Fruit fly (Drosophila melanogaster) whole organism, embryonic: Measurements from ENCODE around the gene tbrd-1.
"Not testable (repeated sequence)": the region's sequence is repeated elsewhere in the genome, so short reads cannot be mapped to it uniquely, and the experiment has no call there.

Experiments used
- ATbp ChIP-seq: fragments of 200-800 bp; sonication (Bioruptor generic); optimal IDR thresholded peaks from 2 replicates; lab custom pipeline; 2017; ENCODE audit warnings: missing biosample characterization, mild to moderate bottlenecking, missing genetic modification characterization, missing genetic modification reagents
- Atf3 ChIP-seq: fragments of 200-800 bp; sonication (Bioruptor generic); optimal IDR thresholded peaks from 3 replicates; lab custom pipeline; 2016; ENCODE audit warnings: missing biosample characterization, missing genetic modification characterization
- Atf6 ChIP-seq: fragments of 200-800 bp; sonication (Bioruptor generic); IDR thresholded peaks from 2 replicates; pipeline ENCODE4 v1.3.6; 2022; ENCODE audit warnings: missing biosample characterization, missing genetic modification characterization
- B-H2 ChIP-seq: fragments of 200-800 bp; sonication (Bioruptor generic); optimal IDR thresholded peaks from 2 replicates; lab custom pipeline; 2018; ENCODE audit warnings: missing biosample characterization, mild to moderate bottlenecking, missing genetic modification characterization
- BtbVII ChIP-seq: fragments of 200-800 bp; sonication (Bioruptor generic); optimal IDR thresholded peaks from 3 replicates; lab custom pipeline; 2017; ENCODE audit warnings: missing biosample characterization, mild to moderate bottlenecking, missing genetic modification characterization
- CG10209 ChIP-seq: fragments of 200-800 bp; sonication (Bioruptor generic); optimal IDR thresholded peaks from 3 replicates; lab custom pipeline; 2017; ENCODE audit warnings: missing biosample characterization, mild to moderate bottlenecking, missing genetic modification characterization, missing genetic modification reagents
- CG1024 ChIP-seq: fragments of 200-800 bp; sonication (Bioruptor generic); IDR thresholded peaks from 2 replicates; pipeline ENCODE4 v1.3.6; 2022; ENCODE audit warnings: missing biosample characterization, missing genetic modification characterization
- CG10366 ChIP-seq: fragments of 200-800 bp; sonication (Bioruptor generic); IDR thresholded peaks from 2 replicates; pipeline ENCODE4 v1.3.6; 2022; ENCODE audit warnings: missing biosample characterization, missing genetic modification characterization
- CG11085 ChIP-seq: fragments of 200-800 bp; sonication (Bioruptor generic); IDR thresholded peaks from 2 replicates; pipeline ENCODE4 v1.3.6; 2022; ENCODE audit warnings: missing biosample characterization, missing genetic modification characterization
- CG12155 ChIP-seq: fragments of 200-800 bp; sonication (Bioruptor generic); optimal IDR thresholded peaks from 3 replicates; lab custom pipeline; 2016; ENCODE audit warnings: missing biosample characterization, missing genetic modification characterization
- CG12236 ChIP-seq: fragments of 200-800 bp; sonication (Bioruptor generic); optimal IDR thresholded peaks from 2 replicates; lab custom pipeline; 2016; ENCODE audit warnings: missing biosample characterization, missing genetic modification characterization
- CG13287 ChIP-seq: fragments of 200-800 bp; sonication (Bioruptor generic); IDR thresholded peaks from 2 replicates; pipeline ENCODE4 v1.3.6; 2022; ENCODE audit warnings: missing biosample characterization, missing genetic modification characterization; ENCODE audit not compliant: partially characterized antibody
- CG17359 ChIP-seq: fragments of 200-800 bp; sonication (Bioruptor generic); optimal IDR thresholded peaks from 3 replicates; lab custom pipeline; 2018; ENCODE audit warnings: missing biosample characterization, mild to moderate bottlenecking, missing genetic modification characterization, moderate library complexity
- CG17829 ChIP-seq: fragments of 200-800 bp; optimal IDR thresholded peaks from 2 replicates; lab custom pipeline; 2019; ENCODE audit warnings: missing biosample characterization, mild to moderate bottlenecking, missing genetic modification characterization, moderate library complexity
- CG17912 ChIP-seq: fragments of 200-800 bp; sonication (Bioruptor generic); optimal IDR thresholded peaks from 2 replicates; lab custom pipeline; 2018; ENCODE audit warnings: missing biosample characterization, mild to moderate bottlenecking, missing genetic modification characterization
- CG1792 ChIP-seq: fragments of 200-800 bp; sonication (Bioruptor generic); optimal IDR thresholded peaks from 2 replicates; lab custom pipeline; 2016; ENCODE audit warnings: missing biosample characterization, missing genetic modification characterization
- CG18619 ChIP-seq: fragments of 200-800 bp; sonication (Bioruptor generic); optimal IDR thresholded peaks from 3 replicates; lab custom pipeline; 2017; ENCODE audit warnings: missing biosample characterization, mild to moderate bottlenecking, missing genetic modification characterization
- CG2199 ChIP-seq: fragments of 200-800 bp; sonication (Bioruptor generic); IDR thresholded peaks from 3 replicates; pipeline ENCODE4 v1.3.6; 2022; ENCODE audit warnings: missing biosample characterization, missing genetic modification characterization
- CG3407 ChIP-seq: fragments of 200-800 bp; sonication (Bioruptor generic); optimal IDR thresholded peaks from 2 replicates; lab custom pipeline; 2018; ENCODE audit warnings: missing biosample characterization, mild to moderate bottlenecking, missing genetic modification characterization
- CG4707 ChIP-seq: fragments of 200-800 bp; sonication (Bioruptor generic); optimal IDR thresholded peaks from 2 replicates; lab custom pipeline; 2018; ENCODE audit warnings: missing biosample characterization, mild to moderate bottlenecking, missing genetic modification characterization, moderate library complexity
- CG5180 ChIP-seq: fragments of 200-800 bp; sonication (Bioruptor generic); optimal IDR thresholded peaks from 3 replicates; lab custom pipeline; 2017; ENCODE audit warnings: missing biosample characterization, missing genetic modification characterization, mild to moderate bottlenecking, moderate library complexity, missing genetic modification reagents
- CG6272 ChIP-seq: fragments of 200-800 bp; sonication (Bioruptor generic); IDR thresholded peaks from 2 replicates; pipeline ENCODE4 v1.3.6; 2022; ENCODE audit warnings: missing biosample characterization, missing genetic modification characterization
- CG7963 ChIP-seq: fragments of 200-800 bp; sonication (Bioruptor generic); IDR thresholded peaks from 3 replicates; pipeline ENCODE4 v1.3.6; 2022; ENCODE audit warnings: missing biosample characterization, missing genetic modification characterization; ENCODE audit not compliant: partially characterized antibody
- CG8924 ChIP-seq: fragments of 200-800 bp; optimal IDR thresholded peaks from 3 replicates; lab custom pipeline; 2019; ENCODE audit warnings: missing biosample characterization, mild to moderate bottlenecking, missing genetic modification characterization, moderate library complexity
- CG9932 ChIP-seq: fragments of 200-800 bp; sonication (Bioruptor generic); IDR thresholded peaks from 2 replicates; pipeline ENCODE4 v1.3.6; 2022; ENCODE audit warnings: missing biosample characterization, missing genetic modification characterization
- CTCF ChIP-seq: fragments of 200-800 bp; sonication (Bioruptor generic); optimal IDR thresholded peaks from 2 replicates; lab custom pipeline; 2017; ENCODE audit warnings: missing biosample characterization, mild to moderate bottlenecking, missing genetic modification characterization, moderate library complexity
- CrebB ChIP-seq: fragments of 200-800 bp; sonication (Bioruptor generic); optimal IDR thresholded peaks from 3 replicates; lab custom pipeline; 2018; ENCODE audit warnings: missing biosample characterization, mild to moderate bottlenecking, missing genetic modification characterization
- Dek ChIP-seq: fragments of 200-800 bp; sonication (Bioruptor generic); optimal IDR thresholded peaks from 3 replicates; lab custom pipeline; 2019; ENCODE audit warnings: missing biosample characterization, mild to moderate bottlenecking, missing genetic modification characterization, moderate library complexity
- Drgx ChIP-seq: fragments of 200-800 bp; sonication (Bioruptor generic); IDR thresholded peaks from 2 replicates; pipeline ENCODE4 v1.3.6; 2022; ENCODE audit warnings: missing biosample characterization, missing genetic modification characterization
- E2f2 ChIP-seq: fragments of 200-800 bp; sonication (Bioruptor generic); IDR thresholded peaks from 2 replicates; pipeline ENCODE4 v1.3.6; 2022; ENCODE audit warnings: missing biosample characterization, missing genetic modification characterization
- H15 ChIP-seq: fragments of 200-800 bp; sonication (Bioruptor generic); IDR thresholded peaks from 3 replicates; pipeline ENCODE4 v1.3.6; 2022; ENCODE audit warnings: missing biosample characterization, missing genetic modification characterization
- HLHmδ ChIP-seq: fragments of 200-800 bp; sonication (Bioruptor generic); optimal IDR thresholded peaks from 2 replicates; lab custom pipeline; 2018; ENCODE audit warnings: missing biosample characterization, mild to moderate bottlenecking, missing genetic modification characterization, moderate library complexity
- HmgD ChIP-seq: fragments of 200-800 bp; sonication (Bioruptor generic); optimal IDR thresholded peaks from 3 replicates; lab custom pipeline; 2016; ENCODE audit warnings: missing biosample characterization, missing genetic modification characterization
- Hmr ChIP-seq: fragments of 200-800 bp; sonication (Bioruptor generic); optimal IDR thresholded peaks from 3 replicates; lab custom pipeline; 2017; ENCODE audit warnings: mild to moderate bottlenecking, missing biosample characterization, missing genetic modification reagents, missing genetic modification characterization
- MBD-R2 ChIP-seq: fragments of 200-800 bp; sonication (Bioruptor generic); IDR thresholded peaks from 2 replicates; pipeline ENCODE4 v1.3.6; 2022; ENCODE audit warnings: missing biosample characterization, missing genetic modification characterization
- Neu2 ChIP-seq: fragments of 200-800 bp; sonication (Bioruptor generic); optimal IDR thresholded peaks from 3 replicates; lab custom pipeline; 2016; ENCODE audit warnings: missing biosample characterization, missing genetic modification characterization, borderline replicate concordance
- Trl ChIP-seq, 3 experiments: fragments of >200 bp in 2 of 3; fragments of 200-800 bp in 1 of 3; sonication (Bioruptor generic) in 1 of 3; optimal IDR thresholded peaks; 2 replicates in 1 of 3; 3 replicates in 2 of 3; lab custom pipeline; 2016 to 2017; ENCODE audit warnings: missing biosample characterization in 1 of 3, missing genetic modification characterization in 1 of 3
- dimm ChIP-seq: fragments of 200-800 bp; sonication (Bioruptor generic); IDR thresholded peaks from 2 replicates; pipeline ENCODE4 v1.3.6; 2022; ENCODE audit warnings: missing biosample characterization, missing genetic modification characterization
- dm ChIP-seq: fragments of 200-800 bp; sonication (Bioruptor generic); optimal IDR thresholded peaks from 3 replicates; lab custom pipeline; 2016; ENCODE audit warnings: missing biosample characterization, missing genetic modification characterization
- ewg ChIP-seq: fragments of 200-800 bp; sonication (Bioruptor generic); optimal IDR thresholded peaks from 3 replicates; lab custom pipeline; 2017; ENCODE audit warnings: mild to moderate bottlenecking, missing biosample characterization, missing genetic modification reagents, missing genetic modification characterization
- gsb ChIP-seq: fragments of 200-800 bp; sonication (Bioruptor generic); IDR thresholded peaks from 2 replicates; pipeline ENCODE4 v1.3.6; 2022; ENCODE audit warnings: missing biosample characterization, missing genetic modification characterization
- kni ChIP-seq: fragments of 200-800 bp; sonication (Bioruptor generic); optimal IDR thresholded peaks from 3 replicates; lab custom pipeline; 2017; ENCODE audit warnings: mild to moderate bottlenecking, missing biosample characterization, missing genetic modification reagents, missing genetic modification characterization
- repo ChIP-seq: fragments of 200-800 bp; sonication (Bioruptor generic); optimal IDR thresholded peaks from 2 replicates; lab custom pipeline; 2016; ENCODE audit warnings: missing biosample characterization, missing genetic modification characterization
- row ChIP-seq: fragments of 200-800 bp; sonication (Bioruptor generic); IDR thresholded peaks from 3 replicates; pipeline ENCODE4 v1.3.6; 2022; ENCODE audit warnings: missing biosample characterization, missing genetic modification characterization
- sens-2 ChIP-seq: fragments of 200-800 bp; sonication (Bioruptor generic); IDR thresholded peaks from 2 replicates; pipeline ENCODE4 v1.3.6; 2022; ENCODE audit warnings: missing biosample characterization, missing genetic modification characterization
- sna ChIP-seq: fragments of 200-800 bp; sonication (Bioruptor generic); IDR thresholded peaks from 2 replicates; pipeline ENCODE4 v1.3.6; 2022; ENCODE audit warnings: missing biosample characterization, missing genetic modification characterization; ENCODE audit not compliant: partially characterized antibody
- sr ChIP-seq: fragments of 200-800 bp; sonication (Bioruptor generic); IDR thresholded peaks from 3 replicates; pipeline ENCODE4 v1.3.6; 2022; ENCODE audit warnings: missing biosample characterization, missing genetic modification characterization
- sug ChIP-seq: fragments of 200-800 bp; optimal IDR thresholded peaks from 2 replicates; lab custom pipeline; 2019; ENCODE audit warnings: missing biosample characterization, mild to moderate bottlenecking, missing genetic modification characterization, moderate library complexity
- tin ChIP-seq: fragments of 200-800 bp; sonication (Bioruptor generic); optimal IDR thresholded peaks from 3 replicates; lab custom pipeline; 2016; ENCODE audit warnings: missing biosample characterization, missing genetic modification characterization
- tx ChIP-seq: fragments of 200-800 bp; sonication (Bioruptor generic); optimal IDR thresholded peaks from 2 replicates; lab custom pipeline; 2016; ENCODE audit warnings: missing biosample characterization, missing genetic modification characterization

Gene tbrd-1

dm6 chr3R:23859365-23859804 is 34.0 kb downstream of the tbrd-1 start (continued):
- TF ChIP-seq Drgx (GFP tag; lab: Robert Waterston, UW): peak; percentile 69
- 0 out of 2 replicates have a peak, but pooled peaks have one; percentile 42 for TF ChIP-seq sens-2 (GFP tag; lab: Robert Waterston, UW)
- TF ChIP-seq CG10209 (GFP tag; lab: Kevin White, UChicago): peak; percentile 74
- peak; percentile 48 for TF ChIP-seq CG12155
- TF ChIP-seq CG5180 (GFP tag; lab: Kevin White, UChicago): peak; percentile 28
- TF ChIP-seq ewg (GFP tag; lab: Kevin White, UChicago): peak; percentile 85
- TF ChIP-seq HmgD (GFP tag; lab: Kevin White, UChicago): peak; percentile 40
- TF ChIP-seq CG6272 (GFP tag; lab: Robert Waterston, UW): peak; percentile 71
- peak; percentile 80; the same call in 2 of the 3 replicates for TF ChIP-seq CG2199 (GFP tag; lab: Robert Waterston, UW)
- peak; percentile 68 for TF ChIP-seq kni (GFP tag; lab: Kevin White, UChicago)
- peak; percentile 42; the same call in 1 of the 2 replicates for TF ChIP-seq E2f2
- TF ChIP-seq row (GFP tag; lab: Robert Waterston, UW): peak; percentile 30; the same call in 1 of the 3 replicates
- TF ChIP-seq CG8924: peak; percentile 55
- peak; percentile 26 for TF ChIP-seq ATbp (GFP tag; lab: Kevin White, UChicago)
- TF ChIP-seq dimm (GFP tag; lab: Robert Waterston, UW): peak; percentile 6; the same call in 1 of the 2 replicates
- TF ChIP-seq HLHmδ (GFP tag; lab: Kevin White, UChicago): peak; percentile 66
- peak; percentile 42 for TF ChIP-seq dm (GFP tag; lab: Kevin White, UChicago)
- peak; percentile 4 for TF ChIP-seq CrebB (tag; lab: Kevin White, UChicago)
- 0 out of 3 replicates have a peak, but pooled peaks have one; percentile 55 for TF ChIP-seq H15 (GFP tag; lab: Robert Waterston, UW)
- peak; percentile 44 for TF ChIP-seq sug
- TF ChIP-seq CG4707: peak; percentile 20
- TF ChIP-seq CG1024 (GFP tag; lab: Robert Waterston, UW): peak; percentile 66
- peak; percentile 46 for TF ChIP-seq tin
- peak; percentile 70 for TF ChIP-seq CG17359
- TF ChIP-seq CTCF (GFP tag; lab: Kevin White, UChicago): peak; percentile 51
- peak; percentile 51; the same call in 1 of the 2 replicates for TF ChIP-seq MBD-R2 (GFP tag; lab: Robert Waterston, UW)
- TF ChIP-seq CG18619 (GFP tag; lab: Kevin White, UChicago): peak; percentile 41
- TF ChIP-seq CG12236: peak; percentile 28
- TF ChIP-seq CG13287: peak; percentile 71
- peak; percentile 46 for TF ChIP-seq Neu2 (GFP tag; lab: Kevin White, UChicago)
- peak; percentile 62; the same call in 2 of the 3 replicates for TF ChIP-seq CG7963
- peak; percentile 54 for TF ChIP-seq CG1792 (GFP tag; lab: Kevin White, UChicago)
- TF ChIP-seq tx (GFP tag; lab: Kevin White, UChicago): peak; percentile 64
- TF ChIP-seq sr (GFP tag; lab: Robert Waterston, UW): peak; percentile 55; the same call in 2 of the 3 replicates
- peak; percentile 49 for TF ChIP-seq CG10366 (GFP tag; lab: Robert Waterston, UW)
- peak; percentile 68; the same call in 1 of the 2 replicates for TF ChIP-seq CG11085 (GFP tag; lab: Robert Waterston, UW)
- TF ChIP-seq repo (GFP tag; lab: Kevin White, UChicago): peak; percentile 66
- TF ChIP-seq Atf6 (GFP tag; lab: Robert Waterston, UW): peak; percentile 76
- peak; percentile 19 for TF ChIP-seq Atf3
- peak; percentile 35 for TF ChIP-seq Dek (tag; lab: Kevin White, UChicago)
- TF ChIP-seq CG17829 (tag; lab: Kevin White, UChicago): peak; percentile 68
- TF ChIP-seq BtbVII (GFP tag; lab: Kevin White, UChicago): peak; percentile 10
- peak; percentile 63 for TF ChIP-seq B-H2 (GFP tag; lab: Kevin White, UChicago)
- TF ChIP-seq Hmr: peak; percentile 65
- TF ChIP-seq CG17912: peak; percentile 37
- not testable (repeated sequence) for TF ChIP-seq Trl (optimal IDR thresholded peaks at IDR 0.05; lab: Kevin White, UChicago)
- peak; percentile 64 for TF ChIP-seq Trl (GFP tag; optimal IDR thresholded peaks at IDR 0.05; lab: Kevin White, UChicago)
- peak; percentile 80 for TF ChIP-seq CG9932 (GFP tag; lab: Robert Waterston, UW)
- 0 out of 2 replicates have a peak, but pooled peaks have one; percentile 42 for TF ChIP-seq sna (GFP tag; lab: Robert Waterston, UW)
- peak; percentile 64; the same call in 1 of the 2 replicates for TF ChIP-seq gsb (GFP tag; lab: Robert Waterston, UW)
- peak; percentile 37 for TF ChIP-seq CG3407 (GFP tag; lab: Kevin White, UChicago)
